Fruit fly (Drosophila melanogaster) whole organism, embryonic: Measurements from ENCODE around the gene mthl12.
A peak's percentile ranks its signal among the peaks of the same experiment; 100 is the strongest.

Experiments
- Adf1 ChIP-seq: fragments of 200-800 bp; sonication (Bioruptor generic); IDR thresholded peaks from 2 replicates; pipeline ENCODE4 v1.3.6; 2022; ENCODE audit warnings: missing biosample characterization, missing genetic modification characterization
- Bteb2 ChIP-seq: fragments of 200-800 bp; sonication (Bioruptor generic); optimal IDR thresholded peaks from 2 replicates; lab custom pipeline; 2016; ENCODE audit warnings: missing biosample characterization, missing genetic modification characterization
- C15 ChIP-seq: fragments of 200-800 bp; sonication (Bioruptor generic); IDR thresholded peaks from 3 replicates; pipeline ENCODE4 v1.3.6; 2022; ENCODE audit warnings: missing biosample characterization, missing genetic modification characterization
- CG10147 ChIP-seq: fragments of 200-800 bp; sonication (Bioruptor generic); optimal IDR thresholded peaks from 2 replicates; lab custom pipeline; 2019; ENCODE audit warnings: missing biosample characterization, mild to moderate bottlenecking, missing genetic modification characterization, moderate library complexity
- CG10654 ChIP-seq: fragments of 200-800 bp; sonication (Bioruptor generic); optimal IDR thresholded peaks from 2 replicates; lab custom pipeline; 2016; ENCODE audit warnings: missing biosample characterization, missing genetic modification characterization
- CG15011 ChIP-seq: fragments of 200-800 bp; sonication (Bioruptor generic); optimal IDR thresholded peaks from 3 replicates; lab custom pipeline; 2018; ENCODE audit warnings: missing biosample characterization, mild to moderate bottlenecking, missing genetic modification characterization
- CG17802 ChIP-seq: fragments of 200-800 bp; sonication (Bioruptor generic); optimal IDR thresholded peaks from 2 replicates; lab custom pipeline; 2018; ENCODE audit warnings: missing biosample characterization, mild to moderate bottlenecking, missing genetic modification characterization, moderate library complexity
- CG1832 ChIP-seq: fragments of 200-800 bp; sonication (Bioruptor generic); optimal IDR thresholded peaks from 2 replicates; lab custom pipeline; 2017; ENCODE audit warnings: missing biosample characterization, mild to moderate bottlenecking, missing genetic modification characterization, inconsistent platforms
- CG2116 ChIP-seq: fragments of 200-800 bp; sonication (Bioruptor generic); optimal IDR thresholded peaks from 3 replicates; lab custom pipeline; 2018; ENCODE audit warnings: missing biosample characterization, mild to moderate bottlenecking, missing genetic modification characterization
- CG2129 ChIP-seq: fragments of 200-800 bp; sonication (Bioruptor generic); IDR thresholded peaks from 2 replicates; pipeline ENCODE4 v1.3.6; 2022; ENCODE audit warnings: missing biosample characterization, missing genetic modification characterization; ENCODE audit not compliant: partially characterized antibody
- CG31441 ChIP-seq: fragments of 200-800 bp; sonication (Bioruptor generic); IDR thresholded peaks from 2 replicates; pipeline ENCODE4 v1.3.6; 2022; ENCODE audit warnings: missing biosample characterization, missing genetic modification characterization
- CG32767 ChIP-seq: fragments of 200-800 bp; sonication (Bioruptor generic); IDR thresholded peaks from 2 replicates; pipeline ENCODE4 v1.3.6; 2022; ENCODE audit warnings: missing biosample characterization, missing genetic modification characterization
- CG4282 ChIP-seq: fragments of 200-800 bp; sonication (Bioruptor generic); optimal IDR thresholded peaks from 2 replicates; lab custom pipeline; 2016; ENCODE audit warnings: missing biosample characterization, missing genetic modification characterization
- CG5180 ChIP-seq: fragments of 200-800 bp; sonication (Bioruptor generic); optimal IDR thresholded peaks from 3 replicates; lab custom pipeline; 2017; ENCODE audit warnings: missing biosample characterization, missing genetic modification characterization, mild to moderate bottlenecking, moderate library complexity, missing genetic modification reagents
- CG6175 ChIP-seq: fragments of 200-800 bp; sonication (Bioruptor generic); IDR thresholded peaks from 3 replicates; pipeline ENCODE4 v1.3.6; 2022; ENCODE audit warnings: missing biosample characterization, missing genetic modification characterization
- CG9437 ChIP-seq: fragments of 200-800 bp; sonication (Bioruptor generic); optimal IDR thresholded peaks from 2 replicates; lab custom pipeline; 2018; ENCODE audit warnings: missing biosample characterization, mild to moderate bottlenecking, missing genetic modification characterization
- CHES-1-like ChIP-seq: fragments of 200-800 bp; sonication (Bioruptor generic); optimal IDR thresholded peaks from 2 replicates; lab custom pipeline; 2016; ENCODE audit warnings: missing biosample characterization, missing genetic modification characterization
- Chrac-16 ChIP-seq: fragments of 200-800 bp; sonication (Bioruptor generic); optimal IDR thresholded peaks from 3 replicates; lab custom pipeline; 2016; ENCODE audit warnings: missing biosample characterization, missing genetic modification characterization
- CrebB ChIP-seq: fragments of 200-800 bp; sonication (Bioruptor generic); optimal IDR thresholded peaks from 3 replicates; lab custom pipeline; 2018; ENCODE audit warnings: missing biosample characterization, mild to moderate bottlenecking, missing genetic modification characterization
- Hey ChIP-seq: fragments of 200-800 bp; sonication (Bioruptor generic); optimal IDR thresholded peaks from 3 replicates; lab custom pipeline; 2018; ENCODE audit warnings: missing biosample characterization, mild to moderate bottlenecking, missing genetic modification characterization
- HmgD ChIP-seq: fragments of 200-800 bp; sonication (Bioruptor generic); optimal IDR thresholded peaks from 3 replicates; lab custom pipeline; 2016; ENCODE audit warnings: missing biosample characterization, missing genetic modification characterization
- MBD-R2 ChIP-seq: fragments of 200-800 bp; sonication (Bioruptor generic); IDR thresholded peaks from 2 replicates; pipeline ENCODE4 v1.3.6; 2022; ENCODE audit warnings: missing biosample characterization, missing genetic modification characterization
- Mrtf ChIP-seq: fragments of 200-800 bp; sonication (Bioruptor generic); IDR thresholded peaks from 3 replicates; pipeline ENCODE4 v1.3.6; 2022; ENCODE audit warnings: missing biosample characterization, missing genetic modification characterization
- NC2α ChIP-seq: fragments of 200-800 bp; sonication (Bioruptor generic); optimal IDR thresholded peaks from 2 replicates; lab custom pipeline; 2016; ENCODE audit warnings: missing biosample characterization, missing genetic modification characterization
- Neu2 ChIP-seq: fragments of 200-800 bp; sonication (Bioruptor generic); optimal IDR thresholded peaks from 3 replicates; lab custom pipeline; 2016; ENCODE audit warnings: missing biosample characterization, missing genetic modification characterization, borderline replicate concordance
- Nf-YA ChIP-seq: fragments of 200-800 bp; sonication (Bioruptor generic); IDR thresholded peaks from 2 replicates; pipeline ENCODE4 v1.3.6; 2022; ENCODE audit warnings: missing biosample characterization, missing genetic modification characterization
- Opbp ChIP-seq: fragments of 200-800 bp; sonication (Bioruptor generic); IDR thresholded peaks from 3 replicates; pipeline ENCODE4 v1.3.6; 2022; ENCODE audit warnings: missing biosample characterization, missing genetic modification characterization; ENCODE audit not compliant: partially characterized antibody
- Pdp1 ChIP-seq, 2 experiments: fragments of 200-800 bp; sonication (Bioruptor generic); optimal IDR thresholded peaks; 3 replicates each; lab custom pipeline; 2016; ENCODE audit warnings: missing biosample characterization in 2 of 2, missing genetic modification characterization in 2 of 2, mild to moderate bottlenecking in 1 of 2, moderate library complexity in 1 of 2
- Poxn ChIP-seq: fragments of 200-800 bp; sonication (Bioruptor generic); IDR thresholded peaks from 2 replicates; pipeline ENCODE4 v1.3.6; 2022; ENCODE audit warnings: missing biosample characterization, missing genetic modification characterization
- Sin3A ChIP-seq: fragments of >200 bp; optimal IDR thresholded peaks from 2 replicates; lab custom pipeline; 2018
- Ssrp ChIP-seq: fragments of 200-800 bp; sonication (Bioruptor generic); optimal IDR thresholded peaks from 2 replicates; lab custom pipeline; 2018; ENCODE audit warnings: missing biosample characterization, mild to moderate bottlenecking, missing genetic modification characterization, moderate library complexity
- ara ChIP-seq: fragments of 200-800 bp; sonication (Bioruptor generic); IDR thresholded peaks from 2 replicates; pipeline ENCODE4 v1.3.6; 2022; ENCODE audit warnings: missing biosample characterization, missing genetic modification characterization
- da ChIP-seq: fragments of 200-800 bp; sonication (Bioruptor generic); optimal IDR thresholded peaks from 2 replicates; lab custom pipeline; 2016; ENCODE audit warnings: missing biosample characterization, missing genetic modification characterization
- danr ChIP-seq: fragments of 200-800 bp; sonication (Bioruptor generic); IDR thresholded peaks from 2 replicates; pipeline ENCODE4 v1.3.6; 2022; ENCODE audit warnings: missing biosample characterization, missing genetic modification characterization
- fru ChIP-seq: fragments of >200 bp; optimal IDR thresholded peaks from 2 replicates; lab custom pipeline; 2017
- ftz-f1 ChIP-seq: fragments of 200-800 bp; sonication (Bioruptor generic); optimal IDR thresholded peaks from 2 replicates; lab custom pipeline; 2016; ENCODE audit warnings: missing biosample characterization, missing genetic modification characterization
- h ChIP-seq: fragments of >200 bp; optimal IDR thresholded peaks from 2 replicates; lab custom pipeline; 2017
- her ChIP-seq: fragments of 200-800 bp; sonication (Bioruptor generic); optimal IDR thresholded peaks from 2 replicates; lab custom pipeline; 2016; ENCODE audit warnings: missing biosample characterization, missing genetic modification characterization
- jigr1 ChIP-seq: fragments of 200-800 bp; sonication (Bioruptor generic); IDR thresholded peaks from 3 replicates; pipeline ENCODE4 v1.3.6; 2022; ENCODE audit warnings: missing biosample characterization, missing genetic modification characterization
- jing ChIP-seq: fragments of 200-800 bp; sonication (Bioruptor generic); optimal IDR thresholded peaks from 2 replicates; lab custom pipeline; 2018; ENCODE audit warnings: missing biosample characterization, mild to moderate bottlenecking, missing genetic modification characterization
- kni ChIP-seq: fragments of 200-800 bp; sonication (Bioruptor generic); optimal IDR thresholded peaks from 3 replicates; lab custom pipeline; 2017; ENCODE audit warnings: mild to moderate bottlenecking, missing biosample characterization, missing genetic modification reagents, missing genetic modification characterization
- nom ChIP-seq: fragments of 200-800 bp; sonication (Bioruptor generic); optimal IDR thresholded peaks from 2 replicates; lab custom pipeline; 2017; ENCODE audit warnings: missing biosample characterization, missing genetic modification characterization, mild to moderate bottlenecking, moderate library complexity, missing genetic modification reagents
- psq ChIP-seq: fragments of 200-800 bp; sonication (Bioruptor generic); optimal IDR thresholded peaks from 2 replicates; lab custom pipeline; 2017; ENCODE audit warnings: missing biosample characterization, missing genetic modification characterization
- rib ChIP-seq: fragments of 200-800 bp; sonication (Bioruptor generic); IDR thresholded peaks from 2 replicates; pipeline ENCODE4 v1.3.6; 2022; ENCODE audit warnings: missing biosample characterization, missing genetic modification characterization
- sim ChIP-seq: fragments of 200-800 bp; sonication (Bioruptor generic); IDR thresholded peaks from 2 replicates; pipeline ENCODE4 v1.3.6; 2022; ENCODE audit warnings: missing biosample characterization, missing genetic modification characterization
- sima ChIP-seq: fragments of 200-800 bp; sonication (Bioruptor generic); optimal IDR thresholded peaks from 2 replicates; lab custom pipeline; 2016; ENCODE audit warnings: missing biosample characterization, missing genetic modification characterization
- sob ChIP-seq: fragments of 200-800 bp; sonication (Bioruptor generic); IDR thresholded peaks from 2 replicates; pipeline ENCODE4 v1.3.6; 2022; ENCODE audit warnings: missing biosample characterization, missing genetic modification characterization
- yki ChIP-seq: fragments of >200 bp; optimal IDR thresholded peaks from 3 replicates; lab custom pipeline; 2018
- zen ChIP-seq: fragments of 200-800 bp; sonication (Bioruptor generic); optimal IDR thresholded peaks from 3 replicates; lab custom pipeline; 2018; ENCODE audit warnings: missing biosample characterization, mild to moderate bottlenecking, missing genetic modification characterization, moderate library complexity
- zf30C ChIP-seq: fragments of 200-800 bp; sonication (Bioruptor generic); optimal IDR thresholded peaks from 3 replicates; lab custom pipeline; 2018; ENCODE audit warnings: missing biosample characterization, mild to moderate bottlenecking, missing genetic modification characterization

Gene mthl12

dm6 chr3R:13366561-13367518, 13.4 kb downstream of the mthl12 start, which contains the start of gene Elp6 (continued):
- TF ChIP-seq CG5180 (GFP tag; lab: Kevin White, UChicago) (peak; percentile 42), Poxn (GFP tag; lab: Robert Waterston, UW) (no peak), CG1832 (no peak), Opbp (no peak), CG6175 (GFP tag; lab: Robert Waterston, UW) (no peak), CrebB (tag; lab: Kevin White, UChicago) (no peak), CG9437 (peak; percentile 75), Neu2 (GFP tag; lab: Kevin White, UChicago) (no peak), yki (no peak), CG31441 (GFP tag; lab: Robert Waterston, UW) (peak; percentile 75; the same call in 1 of the 2 replicates), NC2α (no peak), nom (GFP tag; lab: Kevin White, UChicago) (no peak), CG17802 (tag; lab: Kevin White, UChicago) (no peak), Ssrp (tag; lab: Kevin White, UChicago) (peak; percentile 46), danr (GFP tag; lab: Robert Waterston, UW) (0 out of 2 replicates have a peak, but pooled peaks have one; percentile 43), Adf1 (no peak), HmgD (GFP tag; lab: Kevin White, UChicago) (no peak), sima (GFP tag; lab: Kevin White, UChicago) (no peak), CG2116 (GFP tag; lab: Kevin White, UChicago) (peak; percentile 19), jing (peak; percentile 39), her (GFP tag; lab: Kevin White, UChicago) (no peak), zf30C (GFP tag; lab: Kevin White, UChicago) (no peak), ftz-f1 (GFP tag; lab: Kevin White, UChicago) (no peak), CG15011 (GFP tag; lab: Kevin White, UChicago) (peak; percentile 64), da (GFP tag; lab: Kevin White, UChicago) (no peak), CG10654 (GFP tag; lab: Kevin White, UChicago) (peak; percentile 38), Nf-YA (GFP tag; lab: Robert Waterston, UW) (0 out of 2 replicates have a peak, but pooled peaks have one; percentile 18), sob (GFP tag; lab: Robert Waterston, UW) (no peak), CHES-1-like (no peak), zen (tag; lab: Kevin White, UChicago) (no peak), fru (lab: Kevin White, UChicago) (no peak), CG10147 (GFP tag; lab: Kevin White, UChicago) (peak; percentile 77), Hey (tag; lab: Kevin White, UChicago) (no peak), rib (GFP tag; lab: Robert Waterston, UW) (no peak), kni (GFP tag; lab: Kevin White, UChicago) (no peak), ara (no peak), jigr1 (GFP tag; lab: Robert Waterston, UW) (no peak), CG2129 (no peak), psq (peak; percentile 3), Mrtf (GFP tag; lab: Robert Waterston, UW) (peak; percentile 70; the same call in 2 of the 3 replicates), CG32767 (peak; percentile 52; the same call in 1 of the 2 replicates), C15 (GFP tag; lab: Robert Waterston, UW) (0 out of 3 replicates have a peak, but pooled peaks have one; percentile 19), CG4282 (GFP tag; lab: Kevin White, UChicago) (no peak), Chrac-16 (peak; percentile 57), Sin3A (lab: Kevin White, UChicago) (no peak), h (lab: Kevin White, UChicago) (no peak), MBD-R2 (GFP tag; lab: Robert Waterston, UW) (peak; percentile 60; the same call in 1 of the 2 replicates), Bteb2 (GFP tag; lab: Kevin White, UChicago) (peak; percentile 62), Pdp1 (GFP tag; optimal IDR thresholded peaks at IDR 0.05; lab: Kevin White, UChicago) (peak; percentile 44 to 60), sim (GFP tag; lab: Robert Waterston, UW) (no peak)
